Worm (Caenorhabditis elegans) whole organism, early embryonic: ENCODE data around the gene Y54G2A.28.

Source experiments
- B0310.2 ChIP-seq: sonication (generic microtip); optimal IDR thresholded peaks from 2 replicates; lab custom pipeline; 2016; ENCODE audit warnings: mild to moderate bottlenecking, missing genetic modification characterization, missing compliant biosample characterization
- F13C5.2 ChIP-seq: sonication (generic microtip); optimal IDR thresholded peaks from 2 replicates; lab custom pipeline; 2017; ENCODE audit warnings: mild to moderate bottlenecking, missing genetic modification characterization, inconsistent platforms, missing compliant biosample characterization
- ama-1 ChIP-seq: fragments of 150-350 bp; optimal IDR thresholded peaks from 2 replicates; lab custom pipeline; 2014
- ceh-13 ChIP-seq: fragments of 200-800 bp; sonication (Bioruptor generic); optimal IDR thresholded peaks from 2 replicates; lab custom pipeline; 2018; ENCODE audit warnings: mild to moderate bottlenecking, missing genetic modification characterization, missing compliant biosample characterization
- ceh-36 ChIP-seq: sonication (generic microtip); optimal IDR thresholded peaks from 2 replicates; lab custom pipeline; 2016; ENCODE audit warnings: missing genetic modification characterization, inconsistent platforms, missing compliant biosample characterization
- ets-7 ChIP-seq: sonication (generic microtip); optimal IDR thresholded peaks from 2 replicates; lab custom pipeline; 2016; ENCODE audit warnings: missing genotype, missing genetic modification characterization, missing compliant biosample characterization
- flt-1 ChIP-seq: fragments of 200-800 bp; sonication (Bioruptor generic); IDR thresholded peaks from 2 replicates; pipeline ENCODE4 v1.3.6; 2022; ENCODE audit warnings: missing genetic modification characterization, missing compliant biosample characterization
- hmbx-1 ChIP-seq: sonication (generic microtip); optimal IDR thresholded peaks from 2 replicates; lab custom pipeline; 2016; ENCODE audit warnings: mild to moderate bottlenecking, missing genetic modification characterization, missing compliant biosample characterization
- hmg-4 ChIP-seq: fragments of 200-800 bp; sonication (Bioruptor generic); optimal IDR thresholded peaks from 2 replicates; lab custom pipeline; 2018; ENCODE audit warnings: mild to moderate bottlenecking, missing genetic modification characterization, missing compliant biosample characterization
- hnd-1 ChIP-seq: sonication (generic microtip); optimal IDR thresholded peaks from 2 replicates; lab custom pipeline; 2016; ENCODE audit warnings: missing genetic modification characterization, missing compliant biosample characterization
- pes-1 ChIP-seq: fragments of 200-800 bp; sonication (Bioruptor generic); IDR thresholded peaks from 2 replicates; pipeline ENCODE4 v1.3.6; 2022; ENCODE audit warnings: missing genetic modification reagents, missing genetic modification characterization, missing compliant biosample characterization
- scrt-1 ChIP-seq: fragments of 200-800 bp; sonication (Bioruptor generic); IDR thresholded peaks from 2 replicates; pipeline ENCODE4 v1.3.6; 2022; ENCODE audit warnings: missing genetic modification characterization, missing compliant biosample characterization
- tbx-37 ChIP-seq: fragments of 200-800 bp; sonication (Bioruptor generic); conservative IDR thresholded peaks from 2 replicates; pipeline ENCODE4 v1.3.6; 2022; ENCODE audit warnings: missing genetic modification reagents, missing genetic modification characterization, missing compliant biosample characterization
- tra-4 ChIP-seq: sonication (generic microtip); optimal IDR thresholded peaks from 2 replicates; lab custom pipeline; 2017; ENCODE audit warnings: missing genetic modification characterization, missing compliant biosample characterization

DNA sequence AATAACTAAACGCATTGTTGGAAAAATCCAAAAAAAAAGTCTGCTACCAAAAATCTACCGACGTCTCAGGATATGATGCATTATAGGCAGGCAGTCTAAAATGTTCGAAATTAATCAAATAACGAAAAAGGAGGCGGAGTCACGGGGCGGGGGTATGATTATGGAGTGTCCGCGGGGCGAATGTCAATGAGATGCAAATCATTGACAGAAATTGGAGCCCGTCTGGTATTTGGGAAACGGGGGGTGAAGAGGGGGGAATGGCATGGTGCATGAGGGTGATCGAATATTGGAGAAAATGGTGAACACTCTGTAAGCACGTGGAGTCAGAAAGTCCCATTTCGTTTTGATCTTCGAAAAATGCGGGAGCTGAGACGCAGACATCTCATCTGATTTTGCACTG is 33.8 kb downstream of the Y54G2A.28 start, which contains the start of gene lad-2:
- TF ChIP-seq hnd-1 (no peak), flt-1 (GFP tag; lab: Robert Waterston, UW) (no peak), ets-7 (tag; lab: Kevin White, UChicago) (no peak), F13C5.2 (tag; lab: Kevin White, UChicago) (no peak), hmg-4 (no peak), hmbx-1 (tag; lab: Kevin White, UChicago) (no peak), scrt-1 (no peak), B0310.2 (tag; lab: Kevin White, UChicago) (no peak), ceh-13 (no peak), ama-1 (lab: Kevin White, UChicago) (no peak), tbx-37 (GFP tag; lab: Robert Waterston, UW) (no peak), ceh-36 (tag; lab: Kevin White, UChicago) (no peak), tra-4 (no peak), pes-1 (GFP tag; lab: Robert Waterston, UW) (no peak)
